Worm (Caenorhabditis elegans) whole organism, L1 larva: Measurements from ENCODE around the gene C29F9.5.

Experiments
- C34B4.2 ChIP-seq: sonication (generic microtip); optimal IDR thresholded peaks from 2 replicates; lab custom pipeline; 2017; ENCODE audit warnings: mild to moderate bottlenecking, missing genetic modification characterization, missing compliant biosample characterization
- F16B12.6 ChIP-seq: fragments of 150-350 bp; optimal IDR thresholded peaks from 2 replicates; lab custom pipeline; 2014; ENCODE audit warnings: missing biosample characterization, missing genetic modification characterization
- Y116A8C.19 ChIP-seq: sonication (generic microtip); optimal IDR thresholded peaks from 2 replicates; lab custom pipeline; 2016; ENCODE audit warnings: missing compliant biosample characterization, missing genetic modification characterization, borderline replicate concordance
- aha-1 ChIP-seq: fragments of 150-350 bp; optimal IDR thresholded peaks from 2 replicates; lab custom pipeline; 2014; ENCODE audit warnings: missing biosample characterization, missing genetic modification characterization
- alr-1 ChIP-seq: fragments of 200-800 bp; sonication (Bioruptor generic); optimal IDR thresholded peaks from 2 replicates; lab custom pipeline; 2018; ENCODE audit warnings: borderline replicate concordance, mild to moderate bottlenecking, missing genetic modification characterization, missing compliant biosample characterization
- ama-1 ChIP-seq: fragments of 150-350 bp; optimal IDR thresholded peaks from 2 replicates; lab custom pipeline; 2014
- blmp-1 ChIP-seq: fragments of 150-350 bp; optimal IDR thresholded peaks from 2 replicates; lab custom pipeline; 2014; ENCODE audit warnings: missing biosample characterization, missing genetic modification characterization
- ceh-8 ChIP-seq: fragments of 200-800 bp; sonication (Bioruptor generic); optimal IDR thresholded peaks from 2 replicates; lab custom pipeline; 2018; ENCODE audit warnings: mild to moderate bottlenecking, missing genetic modification characterization, moderate library complexity, missing compliant biosample characterization
- ceh-82 ChIP-seq, 3 experiments: fragments of 150-350 bp in 1 of 3; sonication (generic microtip) in 2 of 3; optimal IDR thresholded peaks; 2 replicates each; lab custom pipeline; 2014 to 2017; ENCODE audit warnings: missing biosample characterization in 3 of 3, missing genetic modification characterization in 3 of 3
- efl-3 ChIP-seq: fragments of 200-800 bp; sonication (Bioruptor generic); optimal IDR thresholded peaks from 2 replicates; lab custom pipeline; 2018; ENCODE audit warnings: mild to moderate bottlenecking, missing genetic modification characterization, missing compliant biosample characterization
- egl-27 ChIP-seq, 2 experiments: fragments of 150-350 bp in 1 of 2; sonication (generic microtip); optimal IDR thresholded peaks; 3 replicates each; lab custom pipeline; 2017 to 2018; ENCODE audit warnings: missing biosample characterization in 2 of 2, missing genetic modification characterization in 2 of 2, missing genetic modification reagents in 2 of 2
- elt-2 ChIP-seq: sonication (generic microtip); optimal IDR thresholded peaks from 2 replicates; lab custom pipeline; 2016; ENCODE audit warnings: missing genetic modification characterization, mild to moderate bottlenecking, inconsistent platforms, missing compliant biosample characterization, missing genetic modification reagents
- ets-5 ChIP-seq: fragments of 200-800 bp; sonication (Bioruptor generic); IDR thresholded peaks from 2 replicates; pipeline ENCODE4 v1.3.6; 2022; ENCODE audit warnings: missing genetic modification characterization, missing compliant biosample characterization
- fkh-10 ChIP-seq: sonication (generic microtip); optimal IDR thresholded peaks from 2 replicates; lab custom pipeline; 2017; ENCODE audit warnings: missing biosample characterization, missing genetic modification reagents, missing genetic modification characterization
- fkh-8 ChIP-seq: sonication (generic microtip); optimal IDR thresholded peaks from 2 replicates; lab custom pipeline; 2016; ENCODE audit warnings: mild to moderate bottlenecking, missing genetic modification characterization, missing compliant biosample characterization
- fos-1 ChIP-seq: fragments of 150-350 bp; optimal IDR thresholded peaks from 2 replicates; lab custom pipeline; 2014; ENCODE audit warnings: missing biosample characterization, missing genetic modification characterization
- grh-1 ChIP-seq: fragments of 200-800 bp; sonication (Bioruptor generic); IDR thresholded peaks from 2 replicates; pipeline ENCODE4 v1.3.6; 2022; ENCODE audit warnings: missing genetic modification reagents, missing genetic modification characterization, missing compliant biosample characterization
- hlh-17 ChIP-seq: fragments of 200-800 bp; sonication (Bioruptor generic); optimal IDR thresholded peaks from 2 replicates; lab custom pipeline; 2018; ENCODE audit warnings: missing genetic modification characterization, mild to moderate bottlenecking, missing compliant biosample characterization, moderate library complexity, borderline replicate concordance
- irx-1 ChIP-seq: sonication (generic microtip); optimal IDR thresholded peaks from 2 replicates; lab custom pipeline; 2016; ENCODE audit warnings: missing genetic modification characterization, missing compliant biosample characterization
- lin-14 ChIP-seq: fragments of 200-800 bp; sonication (Bioruptor generic); optimal IDR thresholded peaks from 2 replicates; lab custom pipeline; 2018; ENCODE audit warnings: mild to moderate bottlenecking, missing genetic modification characterization, moderate library complexity, missing compliant biosample characterization
- lin-35 ChIP-seq, 2 experiments: fragments of 150-350 bp; optimal IDR thresholded peaks; 2 replicates each; lab custom pipeline; 2014; ENCODE audit warnings: missing biosample characterization in 2 of 2, missing genetic modification characterization in 2 of 2, missing genetic modification reagents in 2 of 2
- lin-39 ChIP-seq: fragments of 150-350 bp; optimal IDR thresholded peaks from 2 replicates; lab custom pipeline; 2014; ENCODE audit warnings: missing biosample characterization, missing genetic modification reagents, missing genetic modification characterization
- lir-3 ChIP-seq: sonication (generic microtip); optimal IDR thresholded peaks from 2 replicates; lab custom pipeline; 2016; ENCODE audit warnings: mild to moderate bottlenecking, missing genetic modification characterization, moderate library complexity, missing compliant biosample characterization; ENCODE audit not compliant: poor library complexity
- mab-9 ChIP-seq: fragments of 200-800 bp; sonication (Bioruptor generic); IDR thresholded peaks from 2 replicates; pipeline ENCODE4 v1.3.6; 2022; ENCODE audit warnings: missing genetic modification reagents, missing genetic modification characterization, missing compliant biosample characterization
- mdl-1 ChIP-seq, 2 experiments: fragments of 150-350 bp; optimal IDR thresholded peaks; 2 replicates each; lab custom pipeline; 2014 to 2017; ENCODE audit warnings: missing biosample characterization in 2 of 2, missing genetic modification characterization in 2 of 2, inconsistent platforms in 1 of 2
- mef-2 ChIP-seq: fragments of 150-350 bp; optimal IDR thresholded peaks from 2 replicates; lab custom pipeline; 2014; ENCODE audit warnings: missing biosample characterization, missing genetic modification characterization
- mep-1 ChIP-seq: fragments of 150-350 bp; optimal IDR thresholded peaks from 2 replicates; lab custom pipeline; 2014; ENCODE audit warnings: missing biosample characterization, missing genetic modification characterization
- nhr-237 ChIP-seq: fragments of 150-350 bp; optimal IDR thresholded peaks from 2 replicates; lab custom pipeline; 2014; ENCODE audit warnings: missing biosample characterization, missing genetic modification characterization
- nhr-28 ChIP-seq: fragments of 150-350 bp; optimal IDR thresholded peaks from 2 replicates; lab custom pipeline; 2014; ENCODE audit warnings: missing biosample characterization, missing genetic modification characterization
- nhr-84 ChIP-seq: sonication (generic microtip); optimal IDR thresholded peaks from 2 replicates; lab custom pipeline; 2017; ENCODE audit warnings: missing biosample characterization, missing genetic modification characterization
- nhr-85 ChIP-seq: sonication (generic microtip); peaks from one replicate; lab custom pipeline; 2016; ENCODE audit warnings: missing genetic modification characterization, inconsistent platforms, missing compliant biosample characterization
- pag-3 ChIP-seq: sonication (generic microtip); optimal IDR thresholded peaks from 2 replicates; lab custom pipeline; 2017; ENCODE audit warnings: missing genetic modification characterization, mild to moderate bottlenecking, missing compliant biosample characterization, antibody characterized with exemption, borderline replicate concordance; ENCODE audit not compliant: insufficient read depth
- pqm-1 ChIP-seq: sonication (generic microtip); optimal IDR thresholded peaks from 3 replicates; lab custom pipeline; 2017; ENCODE audit warnings: missing biosample characterization, missing genetic modification characterization
- rnt-1 ChIP-seq: sonication (generic microtip); optimal IDR thresholded peaks from 2 replicates; lab custom pipeline; 2016; ENCODE audit warnings: mild to moderate bottlenecking, missing genetic modification characterization, moderate library complexity, missing compliant biosample characterization
- snpc-4 ChIP-seq: fragments of 150-350 bp; optimal IDR thresholded peaks from 2 replicates; lab custom pipeline; 2014; ENCODE audit warnings: missing biosample characterization, missing genetic modification characterization
- snu-23 ChIP-seq: sonication (generic microtip); optimal IDR thresholded peaks from 2 replicates; lab custom pipeline; 2016; ENCODE audit warnings: missing genetic modification characterization, missing compliant biosample characterization
- swsn-7 ChIP-seq: sonication (generic microtip); optimal IDR thresholded peaks from 2 replicates; lab custom pipeline; 2016; ENCODE audit warnings: missing genetic modification characterization, missing compliant biosample characterization
- tlp-1 ChIP-seq: fragments of 150-350 bp; optimal IDR thresholded peaks from 2 replicates; lab custom pipeline; 2014; ENCODE audit warnings: missing biosample characterization, missing genetic modification characterization
- unc-130 ChIP-seq: fragments of 150-350 bp; optimal IDR thresholded peaks from 2 replicates; lab custom pipeline; 2017; ENCODE audit warnings: missing biosample characterization, missing genetic modification characterization, inconsistent platforms
- unc-62 ChIP-seq: fragments of 150-350 bp; optimal IDR thresholded peaks from 2 replicates; lab custom pipeline; 2014; ENCODE audit warnings: missing biosample characterization, missing genetic modification reagents, missing genetic modification characterization
- unc-86 ChIP-seq: sonication (generic microtip); optimal IDR thresholded peaks from 2 replicates; lab custom pipeline; 2016; ENCODE audit warnings: missing genetic modification characterization, missing compliant biosample characterization
- vab-15 ChIP-seq: sonication (generic microtip); optimal IDR thresholded peaks from 2 replicates; lab custom pipeline; 2017; ENCODE audit warnings: missing genotype, mild to moderate bottlenecking, missing genetic modification characterization, missing compliant biosample characterization
- zag-1 ChIP-seq: fragments of 150-350 bp; optimal IDR thresholded peaks from 2 replicates; lab custom pipeline; 2014; ENCODE audit warnings: missing biosample characterization, missing genetic modification characterization
- zip-4 ChIP-seq: fragments of 200-800 bp; sonication (Bioruptor generic); optimal IDR thresholded peaks from 2 replicates; lab custom pipeline; 2018; ENCODE audit warnings: mild to moderate bottlenecking, missing genetic modification characterization, moderate library complexity, missing compliant biosample characterization
- ztf-11 ChIP-seq, 2 experiments: sonication (generic microtip); optimal IDR thresholded peaks; 2 replicates each; lab custom pipeline; 2016 to 2017; ENCODE audit warnings: missing genetic modification characterization in 2 of 2, missing biosample characterization in 1 of 2, missing compliant biosample characterization in 1 of 2

The C29F9.5 gene

DNA sequence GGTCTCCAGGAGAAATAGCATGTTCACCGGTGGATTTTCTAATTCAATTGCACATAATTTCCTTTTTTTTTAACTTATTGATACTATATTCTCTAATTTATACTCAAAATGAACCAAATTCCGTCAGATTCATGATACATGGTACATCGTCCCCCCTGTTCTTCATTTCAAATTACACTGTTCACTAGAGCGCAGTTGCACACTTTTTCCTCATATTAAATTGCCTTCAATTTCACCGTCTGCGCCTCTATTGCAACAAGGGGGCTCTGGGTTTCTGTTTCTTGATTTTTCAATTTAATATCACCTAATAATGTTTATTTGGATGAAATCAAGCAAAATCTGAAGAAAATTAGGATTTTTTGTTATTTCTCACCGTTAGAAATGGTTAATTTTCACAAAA lies 14.3 kb downstream of the C29F9.5 start (continued):
- TF ChIP-seq C34B4.2 (no peak), ceh-8 (GFP tag; lab: Kevin White, UChicago) (no peak), irx-1 (tag; lab: Kevin White, UChicago) (peak; percentile 9), ceh-82 (tag; optimal IDR thresholded peaks at IDR 0.05; lab: Kevin White, UChicago) (peak in 2 of 3 experiments; percentile 2 to 70), mef-2 (tag; lab: Kevin White, UChicago) (no peak), nhr-28 (tag; lab: Kevin White, UChicago) (no peak), tlp-1 (tag; lab: Kevin White, UChicago) (no peak), unc-62 (GFP tag; lab: Kevin White, UChicago) (no peak), vab-15 (tag; lab: Kevin White, UChicago) (peak; percentile 89), pqm-1 (no peak), fkh-8 (peak; percentile 56), aha-1 (no peak), lir-3 (tag; lab: Kevin White, UChicago) (peak; percentile 34), unc-130 (tag; lab: Kevin White, UChicago) (peak; percentile 27), ama-1 (no peak), swsn-7 (tag; lab: Kevin White, UChicago) (peak; percentile 50), zip-4 (GFP tag; lab: Kevin White, UChicago) (no peak), lin-35 (GFP tag; optimal IDR thresholded peaks at IDR 0.05; lab: Kevin White, UChicago) (peak; percentile 68 to 72), ztf-11 (tag; optimal IDR thresholded peaks at IDR 0.05; lab: Kevin White, UChicago) (no peak), fkh-10 (no peak), F16B12.6 (peak; percentile 60), snu-23 (peak; percentile 64), mdl-1 (tag; optimal IDR thresholded peaks at IDR 0.05; lab: Kevin White, UChicago) (no peak), lin-14 (GFP tag; lab: Kevin White, UChicago) (peak; percentile 77), efl-3 (GFP tag; lab: Kevin White, UChicago) (no peak), mab-9 (no peak), zag-1 (tag; lab: Kevin White, UChicago) (peak; percentile 14), rnt-1 (tag; lab: Kevin White, UChicago) (peak; percentile 42), fos-1 (tag; lab: Kevin White, UChicago) (no peak), grh-1 (GFP tag; lab: Robert Waterston, UW) (no peak), nhr-84 (tag; lab: Kevin White, UChicago) (no peak), lin-39 (tag; lab: Kevin White, UChicago) (no peak), elt-2 (peak; percentile 1), unc-86 (peak; percentile 15), nhr-85 (peak; percentile 71), nhr-237 (tag; lab: Kevin White, UChicago) (no peak), hlh-17 (GFP tag; lab: Kevin White, UChicago) (no peak), ets-5 (no peak), blmp-1 (tag; lab: Kevin White, UChicago) (peak; percentile 42), pag-3 (tag; lab: Kevin White, UChicago) (no peak), alr-1 (tag; lab: Kevin White, UChicago) (no peak), Y116A8C.19 (no peak), egl-27 (tag; optimal IDR thresholded peaks at IDR 0.05; lab: Kevin White, UChicago) (no peak), mep-1 (tag; lab: Kevin White, UChicago) (peak; percentile 79), snpc-4 (tag; lab: Kevin White, UChicago) (peak; percentile 16)
